Worm (Caenorhabditis elegans) whole organism, L2 larva: ENCODE results near the gene C03B1.4.

Experiments used
- F13H6.1 ChIP-seq: sonication (generic microtip); optimal IDR thresholded peaks from 2 replicates; lab custom pipeline; 2016; ENCODE audit warnings: missing genetic modification characterization, missing compliant biosample characterization
- ceh-82 ChIP-seq: fragments of 150-350 bp; optimal IDR thresholded peaks from 2 replicates; lab custom pipeline; 2014; ENCODE audit warnings: missing biosample characterization, missing genetic modification characterization
- elt-1 ChIP-seq: fragments of 150-350 bp; optimal IDR thresholded peaks from 2 replicates; lab custom pipeline; 2014; ENCODE audit warnings: missing biosample characterization, missing genetic modification characterization
- lin-11 ChIP-seq: fragments of 150-350 bp; sonication (generic microtip); optimal IDR thresholded peaks from 2 replicates; lab custom pipeline; 2014; ENCODE audit warnings: missing biosample characterization, missing genetic modification characterization, inconsistent platforms, mixed read lengths
- nhr-21 ChIP-seq: fragments of 150-350 bp; optimal IDR thresholded peaks from 2 replicates; lab custom pipeline; 2014; ENCODE audit warnings: missing biosample characterization, missing genetic modification characterization

ce11 chrX:6360658-6361057 lies 3.6 kb upstream of the C03B1.4 start, which contains the start of gene C03B1.14:
- TF ChIP-seq lin-11 (tag; lab: Kevin White, UChicago) (no peak), ceh-82 (tag; lab: Kevin White, UChicago) (no peak), F13H6.1 (tag; lab: Kevin White, UChicago) (no peak), nhr-21 (no peak), elt-1 (tag; lab: Kevin White, UChicago) (no peak)
